Worm (Caenorhabditis elegans): ENCODE measurements around the gene F13A7.12.

DNA sequence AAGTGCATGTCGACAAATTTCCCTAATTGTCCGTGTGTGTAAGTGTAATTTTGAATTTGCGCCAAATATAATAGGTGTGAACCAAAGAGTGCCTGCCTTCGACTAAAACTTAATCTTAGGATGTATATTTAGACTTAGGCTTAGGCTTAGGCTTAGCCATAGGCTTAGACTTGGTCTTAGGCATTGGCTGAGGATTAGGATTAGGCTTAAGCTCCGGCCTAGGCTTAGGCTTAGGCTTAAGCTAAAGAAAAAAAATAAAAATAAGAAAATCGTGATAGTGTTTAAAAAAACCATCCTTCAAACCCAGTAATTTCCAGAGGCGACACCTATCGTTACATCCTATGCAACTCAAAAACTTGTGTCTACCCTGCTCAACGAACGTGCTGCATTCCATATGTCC is 50.4 kb downstream of the F13A7.12 start:
- TF ChIP-seq alr-1 (tag; optimal IDR thresholded peaks at IDR 0.05; ENCODE audit: borderline replicate concordance), result no peak
- no peak for TF ChIP-seq ceh-82 (tag; optimal IDR thresholded peaks at IDR 0.05)
- TF ChIP-seq elt-3 (tag; optimal IDR thresholded peaks at IDR 0.05), result no peak
- no peak for TF ChIP-seq sox-4 (tag; optimal IDR thresholded peaks at IDR 0.05)
- TF ChIP-seq unc-130 (tag; optimal IDR thresholded peaks at IDR 0.05), result no peak
- TF ChIP-seq lin-13 (GFP tag; optimal IDR thresholded peaks at IDR 0.05), result no peak

Data from whole organism, L1 larva.